Fruit fly (Drosophila melanogaster) whole organism, prepupa: ENCODE results near the gene CG4213.

ENCODE experiments used
- Blimp-1 ChIP-seq: fragments of 200-800 bp; sonication (Bioruptor generic); optimal IDR thresholded peaks from 3 replicates; lab custom pipeline; 2017; ENCODE audit warnings: missing biosample characterization, missing genetic modification characterization, mild to moderate bottlenecking, moderate library complexity, missing genetic modification reagents
- CG11294 ChIP-seq: fragments of 200-800 bp; sonication (Bioruptor generic); IDR thresholded peaks from 2 replicates; pipeline ENCODE4 v1.3.6; 2022; ENCODE audit warnings: missing biosample characterization, missing genetic modification characterization
- CG11762 ChIP-seq: fragments of 200-800 bp; sonication (Bioruptor generic); optimal IDR thresholded peaks from 3 replicates; lab custom pipeline; 2016; ENCODE audit warnings: missing biosample characterization, missing genetic modification characterization; ENCODE audit not compliant: insufficient read depth
- CG11902 ChIP-seq: fragments of 200-800 bp; sonication (Bioruptor generic); optimal IDR thresholded peaks from 3 replicates; lab custom pipeline; 2016; ENCODE audit warnings: missing biosample characterization, missing genetic modification characterization
- CG15336 ChIP-seq: fragments of 200-800 bp; sonication (Bioruptor generic); IDR thresholded peaks from 2 replicates; pipeline ENCODE4 v1.3.6; 2022; ENCODE audit warnings: missing biosample characterization, missing genetic modification characterization
- CG1621 ChIP-seq: fragments of 200-800 bp; sonication (Bioruptor generic); optimal IDR thresholded peaks from 3 replicates; lab custom pipeline; 2018; ENCODE audit warnings: missing biosample characterization, mild to moderate bottlenecking, missing genetic modification characterization
- CG3032 ChIP-seq: fragments of 200-800 bp; optimal IDR thresholded peaks from 2 replicates; lab custom pipeline; 2019; ENCODE audit warnings: missing biosample characterization, mild to moderate bottlenecking, missing genetic modification characterization, moderate library complexity
- CG31627 ChIP-seq: fragments of 200-800 bp; sonication (Bioruptor generic); optimal IDR thresholded peaks from 3 replicates; lab custom pipeline; 2016; ENCODE audit warnings: missing biosample characterization, missing genetic modification characterization
- CG34406 ChIP-seq: fragments of 200-800 bp; sonication (Bioruptor generic); optimal IDR thresholded peaks from 3 replicates; lab custom pipeline; 2016; ENCODE audit warnings: missing biosample characterization, missing genetic modification characterization
- CG4318 ChIP-seq: fragments of 200-800 bp; sonication (Bioruptor generic); optimal IDR thresholded peaks from 3 replicates; lab custom pipeline; 2017; ENCODE audit warnings: missing biosample characterization, mild to moderate bottlenecking, missing genetic modification characterization
- CG6163 ChIP-seq: fragments of 200-800 bp; sonication (Bioruptor generic); IDR thresholded peaks from 3 replicates; pipeline ENCODE4 v1.3.6; 2022; ENCODE audit warnings: missing biosample characterization, missing genetic modification characterization
- CG6276 ChIP-seq: fragments of 200-800 bp; sonication (Bioruptor generic); optimal IDR thresholded peaks from 2 replicates; lab custom pipeline; 2017; ENCODE audit warnings: missing biosample characterization, mild to moderate bottlenecking, missing genetic modification characterization
- CG6854 ChIP-seq: fragments of 200-800 bp; sonication (Bioruptor generic); optimal IDR thresholded peaks from 2 replicates; lab custom pipeline; 2017; ENCODE audit warnings: missing biosample characterization, mild to moderate bottlenecking, missing genetic modification characterization
- CG8119 ChIP-seq: fragments of 200-800 bp; sonication (Bioruptor generic); IDR thresholded peaks from 3 replicates; pipeline ENCODE4 v1.3.6; 2022; ENCODE audit warnings: missing biosample characterization, missing genetic modification characterization
- CG8632 ChIP-seq: fragments of 200-800 bp; sonication (Bioruptor generic); optimal IDR thresholded peaks from 3 replicates; lab custom pipeline; 2016; ENCODE audit warnings: missing biosample characterization, missing genetic modification characterization
- Ets21C ChIP-seq: fragments of 200-800 bp; sonication (Bioruptor generic); optimal IDR thresholded peaks from 3 replicates; lab custom pipeline; 2016; ENCODE audit warnings: missing biosample characterization, missing genetic modification characterization
- Gug ChIP-seq: fragments of 200-800 bp; sonication (Bioruptor generic); IDR thresholded peaks from 2 replicates; pipeline ENCODE4 v1.3.6; 2022; ENCODE audit warnings: missing biosample characterization, missing genetic modification characterization
- Hr4 ChIP-seq: fragments of 200-800 bp; sonication (Bioruptor generic); optimal IDR thresholded peaks from 3 replicates; lab custom pipeline; 2016; ENCODE audit warnings: missing biosample characterization, missing genetic modification characterization
- Lpt ChIP-seq: fragments of 200-800 bp; sonication (Bioruptor generic); optimal IDR thresholded peaks from 3 replicates; lab custom pipeline; 2016; ENCODE audit warnings: missing biosample characterization, missing genetic modification characterization
- Met ChIP-seq: fragments of 200-800 bp; sonication (Bioruptor generic); optimal IDR thresholded peaks from 3 replicates; lab custom pipeline; 2016; ENCODE audit warnings: missing biosample characterization, missing genetic modification characterization
- OdsH ChIP-seq: fragments of 200-800 bp; sonication (Bioruptor generic); optimal IDR thresholded peaks from 3 replicates; lab custom pipeline; 2016; ENCODE audit warnings: missing biosample characterization, missing genetic modification characterization
- Smox ChIP-seq: fragments of 200-800 bp; sonication (Bioruptor generic); optimal IDR thresholded peaks from 3 replicates; lab custom pipeline; 2016; ENCODE audit warnings: missing biosample characterization, missing genetic modification characterization
- Sox14 ChIP-seq: fragments of 200-800 bp; sonication (Bioruptor generic); optimal IDR thresholded peaks from 3 replicates; lab custom pipeline; 2016; ENCODE audit warnings: missing biosample characterization, missing genetic modification characterization
- Sox15 ChIP-seq: fragments of 200-800 bp; sonication (Bioruptor generic); optimal IDR thresholded peaks from 3 replicates; lab custom pipeline; 2016; ENCODE audit warnings: missing biosample characterization, missing genetic modification characterization
- acj6 ChIP-seq: fragments of 200-800 bp; sonication (Bioruptor generic); optimal IDR thresholded peaks from 3 replicates; lab custom pipeline; 2016; ENCODE audit warnings: missing biosample characterization, missing genetic modification characterization
- cyc ChIP-seq: fragments of 200-800 bp; sonication (Bioruptor generic); optimal IDR thresholded peaks from 3 replicates; lab custom pipeline; 2016; ENCODE audit warnings: missing biosample characterization, missing genetic modification characterization
- dac ChIP-seq: fragments of 200-800 bp; sonication (Bioruptor generic); optimal IDR thresholded peaks from 2 replicates; lab custom pipeline; 2017; ENCODE audit warnings: missing biosample characterization, mild to moderate bottlenecking, missing genetic modification characterization
- dsx ChIP-seq: fragments of 200-800 bp; optimal IDR thresholded peaks from 3 replicates; lab custom pipeline; 2019; ENCODE audit warnings: missing biosample characterization, mild to moderate bottlenecking, missing genetic modification characterization, moderate library complexity; ENCODE audit not compliant: poor library complexity, severe bottlenecking
- eg ChIP-seq: fragments of 200-800 bp; sonication (Bioruptor generic); IDR thresholded peaks from 3 replicates; pipeline ENCODE4 v1.3.6; 2022; ENCODE audit warnings: missing biosample characterization, missing genetic modification characterization
- fd59A ChIP-seq: fragments of 200-800 bp; sonication (Bioruptor generic); optimal IDR thresholded peaks from 2 replicates; lab custom pipeline; 2017; ENCODE audit warnings: missing biosample characterization, mild to moderate bottlenecking, missing genetic modification characterization, missing genetic modification reagents
- net ChIP-seq: fragments of 200-800 bp; sonication (Bioruptor generic); optimal IDR thresholded peaks from 3 replicates; lab custom pipeline; 2016; ENCODE audit warnings: missing biosample characterization, missing genetic modification characterization
- salr ChIP-seq, 2 experiments: fragments of 200-800 bp; sonication (Bioruptor generic); optimal IDR thresholded peaks; 3 replicates each; lab custom pipeline; 2016 to 2018; ENCODE audit warnings: missing biosample characterization in 2 of 2, missing genetic modification characterization in 2 of 2, mild to moderate bottlenecking in 1 of 2
- spab ChIP-seq: fragments of 200-800 bp; sonication (Bioruptor generic); optimal IDR thresholded peaks from 2 replicates; lab custom pipeline; 2017; ENCODE audit warnings: missing biosample characterization, mild to moderate bottlenecking, missing genetic modification characterization, missing genetic modification reagents
- ss ChIP-seq, 2 experiments: fragments of 200-800 bp; sonication (Bioruptor generic); optimal IDR thresholded peaks; 2 replicates in 1 of 2; 3 replicates in 1 of 2; lab custom pipeline; 2017 to 2018; ENCODE audit warnings: mild to moderate bottlenecking in 2 of 2, missing biosample characterization in 2 of 2, missing genetic modification characterization in 2 of 2, moderate library complexity in 1 of 2
- svp ChIP-seq: fragments of 200-800 bp; sonication (Bioruptor generic); peaks from one replicate; lab custom pipeline; 2016; ENCODE audit warnings: missing biosample characterization, missing genetic modification characterization
- vri ChIP-seq: fragments of 200-800 bp; sonication (Bioruptor generic); optimal IDR thresholded peaks from 3 replicates; lab custom pipeline; 2016; ENCODE audit warnings: missing biosample characterization, mild to moderate bottlenecking, missing genetic modification characterization

The CG4213 gene

dm6 chr2L:414593-415399, 12.8 kb upstream of the CG4213 start, which contains the start of the genes AP-2alpha and ebi (continued):
- TF ChIP-seq CG6854 (GFP tag; lab: Kevin White, UChicago) (peak; percentile 4), Sox15 (GFP tag; lab: Kevin White, UChicago) (peak; percentile 92), Sox14 (GFP tag; lab: Kevin White, UChicago) (peak; percentile 92), CG34406 (GFP tag; lab: Kevin White, UChicago) (peak; percentile 81), dsx (peak; percentile 71), vri (GFP tag; lab: Kevin White, UChicago) (peak; percentile 74), Lpt (GFP tag; lab: Kevin White, UChicago) (peak; percentile 72), CG15336 (GFP tag; lab: Robert Waterston, UW) (peak; percentile 77), CG11902 (GFP tag; lab: Kevin White, UChicago) (peak; percentile 90), Met (peak; percentile 88), net (GFP tag; lab: Kevin White, UChicago) (peak; percentile 83), Ets21C (GFP tag; lab: Kevin White, UChicago) (peak; percentile 93), CG31627 (GFP tag; lab: Kevin White, UChicago) (peak; percentile 97), CG11762 (GFP tag; lab: Kevin White, UChicago) (peak; percentile 62), Blimp-1 (GFP tag; lab: Kevin White, UChicago) (peak; percentile 38), eg (GFP tag; lab: Robert Waterston, UW) (peak; percentile 84), svp (GFP tag; lab: Kevin White, UChicago) (peak; percentile 96)

DNA sequence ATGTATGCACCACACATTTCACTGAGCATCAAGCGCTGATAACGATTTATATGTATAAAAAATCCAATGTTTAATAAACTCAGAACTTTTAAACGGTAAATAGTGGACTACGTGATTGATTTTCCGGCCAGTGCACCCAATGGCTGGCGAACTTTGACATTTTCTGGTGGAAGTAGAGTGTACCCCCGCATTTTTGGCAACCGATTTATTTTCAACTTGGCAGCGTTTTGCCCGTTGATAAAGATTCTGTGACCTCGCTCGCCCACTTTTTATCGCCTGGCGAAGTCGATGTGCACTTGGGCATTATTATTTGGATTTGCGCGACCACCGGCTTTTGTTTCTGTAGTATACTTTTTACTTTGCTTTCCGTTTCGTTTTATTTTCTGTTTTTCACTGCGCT, 11.9 kb upstream of the CG4213 start:
- TF ChIP-seq net (GFP tag; lab: Kevin White, UChicago), result no peak
- TF ChIP-seq OdsH (GFP tag; lab: Kevin White, UChicago), result no peak
- 0 out of 3 replicates have a peak, but pooled peaks have one; percentile 5 for TF ChIP-seq CG6163 (GFP tag; lab: Robert Waterston, UW)
- TF ChIP-seq svp (GFP tag; lab: Kevin White, UChicago), result peak; percentile 94
- no peak for TF ChIP-seq Ets21C (GFP tag; lab: Kevin White, UChicago)
- no peak for TF ChIP-seq ss (GFP tag; optimal IDR thresholded peaks at IDR 0.05; lab: Kevin White, UChicago)
- TF ChIP-seq, all 60 proteins: peak for 2

DNA sequence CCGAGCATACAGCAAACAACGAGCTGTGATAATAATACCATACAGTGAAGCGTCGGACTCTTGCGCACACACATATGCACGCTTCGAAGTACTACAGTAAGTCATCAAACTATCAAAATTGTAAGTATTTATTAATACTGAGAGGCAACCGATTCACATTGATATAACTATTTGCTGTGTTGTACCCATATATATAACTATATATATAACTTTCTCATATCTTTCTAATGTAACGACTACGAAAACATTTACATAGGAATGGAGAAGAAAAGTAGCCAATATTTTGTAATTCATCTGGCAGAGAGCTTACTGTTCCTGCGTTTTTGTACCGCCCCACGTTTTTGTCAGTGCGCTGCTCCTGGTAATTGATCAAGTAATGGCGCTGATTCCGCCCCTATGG, 10.9 kb upstream of the CG4213 start:
- TF ChIP-seq CG11762 (GFP tag; lab: Kevin White, UChicago), result peak; percentile 26
- TF ChIP-seq vri (GFP tag; lab: Kevin White, UChicago), result no peak
- TF ChIP-seq Sox14 (GFP tag; lab: Kevin White, UChicago), result no peak
- no peak; the same call in 2 of the 3 replicates for TF ChIP-seq eg (GFP tag; lab: Robert Waterston, UW)
- no peak for TF ChIP-seq CG8632 (GFP tag; lab: Kevin White, UChicago)
- no peak for TF ChIP-seq ss (GFP tag; optimal IDR thresholded peaks at IDR 0.05; lab: Kevin White, UChicago)
- no peak for TF ChIP-seq CG1621
- TF ChIP-seq Hr4, result peak; percentile 81
- TF ChIP-seq acj6, result no peak
- no peak for TF ChIP-seq Gug (GFP tag; lab: Robert Waterston, UW)
- TF ChIP-seq dsx, result no peak
- peak; percentile 22 for TF ChIP-seq fd59A
- TF ChIP-seq CG4318 (GFP tag; lab: Kevin White, UChicago), result no peak
- TF ChIP-seq salr (GFP tag; optimal IDR thresholded peaks at IDR 0.05; lab: Kevin White, UChicago), result peak in 1 of 2 experiments; percentile 41
- TF ChIP-seq CG8119, result peak; percentile 70
- TF ChIP-seq Smox (GFP tag; lab: Kevin White, UChicago), result no peak
- peak; percentile 3 for TF ChIP-seq dac (GFP tag; lab: Kevin White, UChicago)
- no peak for TF ChIP-seq cyc (GFP tag; lab: Kevin White, UChicago)
- peak; percentile 42 for TF ChIP-seq CG3032 (tag; lab: Kevin White, UChicago)
- peak; percentile 66 for TF ChIP-seq CG15336 (GFP tag; lab: Robert Waterston, UW)
- TF ChIP-seq CG11294 (GFP tag; lab: Robert Waterston, UW), result peak; percentile 14; the same call in 1 of the 2 replicates
- TF ChIP-seq svp (GFP tag; lab: Kevin White, UChicago), result no peak
- TF ChIP-seq CG6276 (GFP tag; lab: Kevin White, UChicago), result no peak
- no peak for TF ChIP-seq spab (GFP tag; lab: Kevin White, UChicago)
- TF ChIP-seq, all 60 proteins: peak for 9
